Worm (Caenorhabditis elegans) whole organism, L4/young adult: ENCODE data around the gene M199.134.

Experiments used
- W03F9.2 ChIP-seq: fragments of 150-350 bp; optimal IDR thresholded peaks from 2 replicates; lab custom pipeline; 2014; ENCODE audit warnings: missing biosample characterization, missing genetic modification characterization
- dao-5 ChIP-seq: sonication (generic microtip); optimal IDR thresholded peaks from 2 replicates; lab custom pipeline; 2016; ENCODE audit warnings: missing genotype, missing genetic modification characterization, moderate library complexity, missing compliant biosample characterization
- him-1 ChIP-seq: sonication (generic microtip); optimal IDR thresholded peaks from 2 replicates; lab custom pipeline; 2016; ENCODE audit warnings: missing genotype, missing genetic modification reagents, missing genetic modification characterization, missing compliant biosample characterization

Gene M199.134

ce11 chrIV:15103224-15103679, 9.8 kb downstream of the M199.134 start, which contains the start of gene srt-44:
TSS of gene srt-44 (plus strand) at chrIV:15103629.
- TF ChIP-seq dao-5 (tag; lab: Kevin White, UChicago): no peak
- TF ChIP-seq W03F9.2 (tag; lab: Kevin White, UChicago): no peak
- TF ChIP-seq him-1 (tag; lab: Kevin White, UChicago): no peak

ce11 chrIV:15098294-15098693, 14.7 kb downstream of the M199.134 start, which contains the start of gene srt-49:
TSS of gene srt-49 (minus strand) at chrIV:15098394.
- no peak for TF ChIP-seq dao-5 (tag; lab: Kevin White, UChicago)
- no peak for TF ChIP-seq him-1 (tag; lab: Kevin White, UChicago)
- TF ChIP-seq W03F9.2 (tag; lab: Kevin White, UChicago): no peak

- TF ChIP-seq him-1 (tag; lab: Kevin White, UChicago) (no peak), W03F9.2 (tag; lab: Kevin White, UChicago) (no peak), dao-5 (tag; lab: Kevin White, UChicago) (no peak)
Observed at ce11 chrIV:15074392-15074791, 38.6 kb downstream of the M199.134 start, which contains the start of gene srt-50. TSS of gene srt-50 (plus strand) at chrIV:15074692.

ce11 chrIV:15068818-15069217, 44.2 kb downstream of the M199.134 start, which contains the start of gene srt-48:
TSS of gene srt-48 (minus strand) at chrIV:15068918.
- TF ChIP-seq dao-5 (tag; lab: Kevin White, UChicago): no peak
- TF ChIP-seq W03F9.2 (tag; lab: Kevin White, UChicago): no peak
- TF ChIP-seq him-1 (tag; lab: Kevin White, UChicago): no peak

ce11 chrIV:15065653-15066052, 47.4 kb downstream of the M199.134 start, which contains the start of gene Y41E3.18:
TSS of gene Y41E3.18 (minus strand) at chrIV:15065753.
- TF ChIP-seq W03F9.2 (tag; lab: Kevin White, UChicago): no peak
- TF ChIP-seq dao-5 (tag; lab: Kevin White, UChicago): no peak
- TF ChIP-seq him-1 (tag; lab: Kevin White, UChicago): no peak

- TF ChIP-seq him-1 (tag; lab: Kevin White, UChicago) (no peak), dao-5 (tag; lab: Kevin White, UChicago) (no peak), W03F9.2 (tag; lab: Kevin White, UChicago) (no peak)
Observed at ce11 chrIV:15063789-15064188, 49.2 kb downstream of the M199.134 start.
